1 fruit fly cellular context compared by ENCODE assay signal in genomic region chr3R:9740713-9741112, dm6.
TF ChIP-seq lines count a peak whose summit lies in the region.

Gene Pnn (plus strand): TSS chr3R:9740899.

TF ChIP-seq in whole organism, embryonic, 481 proteins besides CTCF, POLR2A, EP300 and RAD21 (continued from another document and continues in another):
- TF ChIP-seq twi (tag; optimal IDR thresholded peaks at IDR 0.05; lab: Kevin White, UChicago) (no peak), CG4424 (GFP tag; optimal IDR thresholded peaks at IDR 0.05; lab: Kevin White, UChicago) (no peak), Med (GFP tag; lab: Kevin White, UChicago) (peak; percentile 56), ranshi (GFP tag; IDR thresholded peaks at IDR 0.05; lab: Robert Waterston, UW) (no peak), Kr (GFP tag; optimal IDR thresholded peaks at IDR 0.05; lab: Kevin White, UChicago) (no peak), chinmo (GFP tag; IDR thresholded peaks at IDR 0.05; lab: Robert Waterston, UW; ENCODE audit: partially characterized antibody) (peak; percentile 61; the same call in 1 of the 4 replicates), Hr78 (GFP tag; optimal IDR thresholded peaks at IDR 0.05; lab: Kevin White, UChicago) (no peak), ttk (GFP tag; IDR thresholded peaks at IDR 0.05; lab: Robert Waterston, UW) (no peak), CG9437 (GFP tag; optimal IDR thresholded peaks at IDR 0.05; lab: Kevin White, UChicago) (peak; percentile 22), cas (GFP tag; IDR thresholded peaks at IDR 0.05; lab: Robert Waterston, UW) (no peak), CG17186 (GFP tag; optimal IDR thresholded peaks at IDR 0.05; lab: Kevin White, UChicago) (no peak), CG30020 (tag; optimal IDR thresholded peaks at IDR 0.05; lab: Kevin White, UChicago) (peak; percentile 63), Ets97D (GFP tag; optimal IDR thresholded peaks at IDR 0.05; lab: Kevin White, UChicago) (no peak), Sry-δ (GFP tag; optimal IDR thresholded peaks at IDR 0.05; lab: Kevin White, UChicago) (peak; percentile 83), CG6272 (GFP tag; IDR thresholded peaks at IDR 0.05; lab: Robert Waterston, UW) (no peak), zen (tag; optimal IDR thresholded peaks at IDR 0.05; lab: Kevin White, UChicago) (peak; percentile 39), sqz (GFP tag; optimal IDR thresholded peaks at IDR 0.05; lab: Kevin White, UChicago) (peak; percentile 65), CG11560 (tag; IDR thresholded peaks at IDR 0.05; lab: Robert Waterston, UW) (no peak), CG15696 (tag; optimal IDR thresholded peaks at IDR 0.05; lab: Kevin White, UChicago) (no peak), Bgb (GFP tag; IDR thresholded peaks at IDR 0.05; lab: Robert Waterston, UW; ENCODE audit: partially characterized antibody) (peak; percentile 92), crol (GFP tag; IDR thresholded peaks at IDR 0.05; lab: Robert Waterston, UW) (no peak), CG16863 (GFP tag; optimal IDR thresholded peaks at IDR 0.05; lab: Kevin White, UChicago) (no peak), Dip2 (GFP tag; IDR thresholded peaks at IDR 0.05; lab: Robert Waterston, UW) (no peak), CG12659 (GFP tag; optimal IDR thresholded peaks at IDR 0.05; lab: Kevin White, UChicago) (peak; percentile 30), CG2889 (GFP tag; IDR thresholded peaks at IDR 0.05; lab: Robert Waterston, UW) (no peak), abd-A (tag; optimal IDR thresholded peaks at IDR 0.05; lab: Kevin White, UChicago) (peak; percentile 64), klu (GFP tag; IDR thresholded peaks at IDR 0.05; lab: Robert Waterston, UW) (no peak), CG2120 (GFP tag; optimal IDR thresholded peaks at IDR 0.05; lab: Kevin White, UChicago) (peak; percentile 16), CG11398 (GFP tag; optimal IDR thresholded peaks at IDR 0.05; lab: Kevin White, UChicago) (no peak), trem (tag; optimal IDR thresholded peaks at IDR 0.05; lab: Kevin White, UChicago) (peak; percentile 67), CG17568 (GFP tag; optimal IDR thresholded peaks at IDR 0.05; lab: Kevin White, UChicago) (no peak), CG7372 (GFP tag; IDR thresholded peaks at IDR 0.05; lab: Robert Waterston, UW) (no peak), CG17829 (tag; optimal IDR thresholded peaks at IDR 0.05; lab: Kevin White, UChicago) (peak; percentile 24), Opbp (GFP tag; IDR thresholded peaks at IDR 0.05; lab: Robert Waterston, UW; ENCODE audit: partially characterized antibody) (peak; percentile 94), BEAF-32 (GFP tag; optimal IDR thresholded peaks at IDR 0.05; lab: Kevin White, UChicago) (peak; percentile 84), seq (GFP tag; IDR thresholded peaks at IDR 0.05; lab: Robert Waterston, UW) (no peak), CG10147 (GFP tag; optimal IDR thresholded peaks at IDR 0.05; lab: Kevin White, UChicago) (no peak), E2f2 (GFP tag; IDR thresholded peaks at IDR 0.05; lab: Robert Waterston, UW) (peak; percentile 29; the same call in 1 of the 2 replicates), NC2β (GFP tag; optimal IDR thresholded peaks at IDR 0.05; lab: Kevin White, UChicago) (no peak), sug (tag; optimal IDR thresholded peaks at IDR 0.05; lab: Kevin White, UChicago) (peak; percentile 10), ab (GFP tag; optimal IDR thresholded peaks at IDR 0.05; lab: Kevin White, UChicago) (no peak), sna (GFP tag; IDR thresholded peaks at IDR 0.05; lab: Robert Waterston, UW; ENCODE audit: partially characterized antibody) (peak; percentile 87), C15 (GFP tag; IDR thresholded peaks at IDR 0.05; lab: Robert Waterston, UW) (no peak), tna (GFP tag; IDR thresholded peaks at IDR 0.05; lab: Robert Waterston, UW; ENCODE audit: partially characterized antibody) (peak; percentile 77), NfI (GFP tag; optimal IDR thresholded peaks at IDR 0.05; lab: Kevin White, UChicago) (no peak), Dbx (GFP tag; IDR thresholded peaks at IDR 0.05; lab: Robert Waterston, UW) (no peak), CG16813 (GFP tag; IDR thresholded peaks at IDR 0.05; lab: Robert Waterston, UW; ENCODE audit: partially characterized antibody) (peak; percentile 92), Nf-YC (tag; optimal IDR thresholded peaks at IDR 0.05; lab: Kevin White, UChicago) (peak; percentile 32), CG10267 (tag; optimal IDR thresholded peaks at IDR 0.05; lab: Kevin White, UChicago) (peak; percentile 40), gt (GFP tag; IDR thresholded peaks at IDR 0.05; lab: Robert Waterston, UW) (no peak), CG18262 (tag; optimal IDR thresholded peaks at IDR 0.05; lab: Kevin White, UChicago) (peak; percentile 17), CG10654 (GFP tag; optimal IDR thresholded peaks at IDR 0.05; lab: Kevin White, UChicago) (no peak), CG2712 (tag; optimal IDR thresholded peaks at IDR 0.05; lab: Kevin White, UChicago) (peak; percentile 42), Hr39 (optimal IDR thresholded peaks at IDR 0.05; lab: Kevin White, UChicago) (no peak), hbn (GFP tag; IDR thresholded peaks at IDR 0.05; lab: Robert Waterston, UW; ENCODE audit: partially characterized antibody) (peak; percentile 87), CG18599 (GFP tag; optimal IDR thresholded peaks at IDR 0.05; lab: Kevin White, UChicago) (no peak), CG4730 (GFP tag; IDR thresholded peaks at IDR 0.05; lab: Robert Waterston, UW) (no peak), knrl (GFP tag; IDR thresholded peaks at IDR 0.05; lab: Robert Waterston, UW; ENCODE audit: partially characterized antibody) (peak; percentile 92), yki (optimal IDR thresholded peaks at IDR 0.05; lab: Kevin White, UChicago) (no peak), CG1529 (GFP tag; optimal IDR thresholded peaks at IDR 0.05; lab: Kevin White, UChicago) (no peak), Atf6 (GFP tag; IDR thresholded peaks at IDR 0.05; lab: Robert Waterston, UW) (no peak), CG12219 (GFP tag; optimal IDR thresholded peaks at IDR 0.05; lab: Kevin White, UChicago) (no peak), vfl (GFP tag; optimal IDR thresholded peaks at IDR 0.05; lab: Kevin White, UChicago) (no peak), D19B (GFP tag; optimal IDR thresholded peaks at IDR 0.05; lab: Kevin White, UChicago) (no peak), sisA (GFP tag; IDR thresholded peaks at IDR 0.05; lab: Robert Waterston, UW) (no peak), CG4617 (GFP tag; optimal IDR thresholded peaks at IDR 0.05; lab: Kevin White, UChicago; ENCODE audit: borderline replicate concordance) (peak; percentile 77), lbe (GFP tag; optimal IDR thresholded peaks at IDR 0.05; lab: Kevin White, UChicago) (no peak), CG6689 (GFP tag; IDR thresholded peaks at IDR 0.05; lab: Robert Waterston, UW) (no peak), CG12104 (GFP tag; optimal IDR thresholded peaks at IDR 0.05; lab: Kevin White, UChicago) (no peak), eyg (GFP tag; optimal IDR thresholded peaks at IDR 0.05; lab: Kevin White, UChicago) (no peak), CG30431 (GFP tag; optimal IDR thresholded peaks at IDR 0.05; lab: Kevin White, UChicago) (no peak), gsb-n (tag; optimal IDR thresholded peaks at IDR 0.05; lab: Kevin White, UChicago) (no peak), CG32772 (GFP tag; IDR thresholded peaks at IDR 0.05; lab: Robert Waterston, UW) (no peak), crp (GFP tag; optimal IDR thresholded peaks at IDR 0.05; lab: Kevin White, UChicago) (no peak), vnd (GFP tag; IDR thresholded peaks at IDR 0.05; lab: Robert Waterston, UW; ENCODE audit: partially characterized antibody) (peak; percentile 90), CG1024 (GFP tag; IDR thresholded peaks at IDR 0.05; lab: Robert Waterston, UW) (no peak), Dref (GFP tag; IDR thresholded peaks at IDR 0.05; lab: Robert Waterston, UW) (peak; percentile 81), CG3995 (GFP tag; optimal IDR thresholded peaks at IDR 0.05; lab: Kevin White, UChicago) (peak; percentile 95), HLH54F (GFP tag; optimal IDR thresholded peaks at IDR 0.05; lab: Kevin White, UChicago) (no peak), CG7786 (GFP tag; optimal IDR thresholded peaks at IDR 0.05; lab: Kevin White, UChicago) (no peak), CG34224 (GFP tag; IDR thresholded peaks at IDR 0.05; lab: Robert Waterston, UW; ENCODE audit: partially characterized antibody) (peak; percentile 88), YL-1 (GFP tag; optimal IDR thresholded peaks at IDR 0.05; lab: Kevin White, UChicago) (peak; percentile 21), rib (GFP tag; IDR thresholded peaks at IDR 0.05; lab: Robert Waterston, UW) (no peak), aop (GFP tag; IDR thresholded peaks at IDR 0.05; lab: Robert Waterston, UW) (no peak), Ptx1 (GFP tag; IDR thresholded peaks at IDR 0.05; lab: Robert Waterston, UW) (no peak), Doc3 (GFP tag; IDR thresholded peaks at IDR 0.05; lab: Robert Waterston, UW; ENCODE audit: partially characterized antibody) (peak; percentile 86), hb (GFP tag; IDR thresholded peaks at IDR 0.05; lab: Robert Waterston, UW; ENCODE audit: partially characterized antibody) (peak; percentile 86), CG14710 (tag; optimal IDR thresholded peaks at IDR 0.05; lab: Kevin White, UChicago) (peak; percentile 59), Oli (tag; optimal IDR thresholded peaks at IDR 0.05; lab: Kevin White, UChicago) (no peak), Sry-β (GFP tag; optimal IDR thresholded peaks at IDR 0.05; lab: Kevin White, UChicago) (peak; percentile 48), phol (tag; optimal IDR thresholded peaks at IDR 0.05; lab: Kevin White, UChicago) (peak; percentile 21), eve (GFP tag; optimal IDR thresholded peaks at IDR 0.05; lab: Kevin White, UChicago) (no peak), D (optimal IDR thresholded peaks at IDR 0.05; lab: Kevin White, UChicago) (no peak), D (GFP tag; optimal IDR thresholded peaks at IDR 0.05; lab: Kevin White, UChicago) (peak; percentile 16), Bdp1 (GFP tag; optimal IDR thresholded peaks at IDR 0.05; lab: Kevin White, UChicago) (no peak), ato (GFP tag; IDR thresholded peaks at IDR 0.05; lab: Robert Waterston, UW; ENCODE audit: partially characterized antibody) (peak; percentile 81; the same call in 1 of the 2 replicates), CG31388 (GFP tag; optimal IDR thresholded peaks at IDR 0.05; lab: Kevin White, UChicago) (no peak), sens (GFP tag; lab: Kevin White, UChicago) (peak; percentile 35), CG11247 (GFP tag; IDR thresholded peaks at IDR 0.05; lab: Robert Waterston, UW) (no peak), Oaz (GFP tag; IDR thresholded peaks at IDR 0.05; lab: Robert Waterston, UW) (no peak), MESR4 (GFP tag; optimal IDR thresholded peaks at IDR 0.05; lab: Kevin White, UChicago) (peak; percentile 75), schlank (tag; optimal IDR thresholded peaks at IDR 0.05; lab: Kevin White, UChicago) (no peak), row (GFP tag; IDR thresholded peaks at IDR 0.05; lab: Robert Waterston, UW) (peak; percentile 84), Poxn (GFP tag; IDR thresholded peaks at IDR 0.05; lab: Robert Waterston, UW) (no peak), CG7745 (tag; optimal IDR thresholded peaks at IDR 0.05; lab: Kevin White, UChicago) (peak; percentile 44), NFAT (GFP tag; IDR thresholded peaks at IDR 0.05; lab: Robert Waterston, UW) (peak; percentile 30; the same call in 1 of the 2 replicates), nerfin-2 (GFP tag; IDR thresholded peaks at IDR 0.05; lab: Robert Waterston, UW; ENCODE audit: partially characterized antibody) (peak; percentile 69), amos (GFP tag; IDR thresholded peaks at IDR 0.05; lab: Robert Waterston, UW; ENCODE audit: partially characterized antibody) (peak; percentile 93), bbx (GFP tag; IDR thresholded peaks at IDR 0.05; lab: Robert Waterston, UW; ENCODE audit: partially characterized antibody) (peak; percentile 88), unc-4 (GFP tag; IDR thresholded peaks at IDR 0.05; lab: Robert Waterston, UW; ENCODE audit: partially characterized antibody) (peak; percentile 90), CG7963 (GFP tag; IDR thresholded peaks at IDR 0.05; lab: Robert Waterston, UW; ENCODE audit: partially characterized antibody) (peak; percentile 87), CG10366 (GFP tag; IDR thresholded peaks at IDR 0.05; lab: Robert Waterston, UW) (no peak), sc (optimal IDR thresholded peaks at IDR 0.05; lab: Kevin White, UChicago) (no peak), sc (GFP tag; optimal IDR thresholded peaks at IDR 0.05; lab: Kevin White, UChicago) (no peak), CG8924 (tag; optimal IDR thresholded peaks at IDR 0.05; lab: Kevin White, UChicago) (peak; percentile 52), CG13894 (tag; optimal IDR thresholded peaks at IDR 0.05; lab: Kevin White, UChicago) (peak; percentile 77), al (GFP tag; IDR thresholded peaks at IDR 0.05; lab: Robert Waterston, UW) (0 out of 2 replicates have a peak, but pooled peaks have one; percentile 6), CG13424 (tag; optimal IDR thresholded peaks at IDR 0.05; lab: Kevin White, UChicago) (no peak), ase (GFP tag; IDR thresholded peaks at IDR 0.05; lab: Robert Waterston, UW) (no peak), CG32532 (GFP tag; IDR thresholded peaks at IDR 0.05; lab: Robert Waterston, UW) (no peak), pum (GFP tag; optimal IDR thresholded peaks at IDR 0.05; lab: Kevin White, UChicago) (no peak), B-H2 (GFP tag; optimal IDR thresholded peaks at IDR 0.05; lab: Kevin White, UChicago) (peak; percentile 21), esg (GFP tag; conservative IDR thresholded peaks at IDR 0.05; lab: Robert Waterston, UW) (no peak), CG12391 (tag; optimal IDR thresholded peaks at IDR 0.05; lab: Kevin White, UChicago) (peak; percentile 49), Lhr (GFP tag; optimal IDR thresholded peaks at IDR 0.05; lab: Kevin White, UChicago) (no peak), Sox100B (GFP tag; optimal IDR thresholded peaks at IDR 0.05; lab: Kevin White, UChicago) (peak; percentile 6), CG13296 (GFP tag; optimal IDR thresholded peaks at IDR 0.05; lab: Kevin White, UChicago) (no peak), CG9609 (GFP tag; optimal IDR thresholded peaks at IDR 0.05; lab: Kevin White, UChicago) (no peak), HmgZ (tag; optimal IDR thresholded peaks at IDR 0.05; lab: Kevin White, UChicago) (peak; percentile 21), ap (GFP tag; IDR thresholded peaks at IDR 0.05; lab: Robert Waterston, UW) (no peak), Hand (GFP tag; optimal IDR thresholded peaks at IDR 0.05; lab: Kevin White, UChicago) (no peak), insv (GFP tag; optimal IDR thresholded peaks at IDR 0.05; lab: Kevin White, UChicago) (no peak), tio (GFP tag; optimal IDR thresholded peaks at IDR 0.05; lab: Kevin White, UChicago) (no peak), cad (GFP tag; optimal IDR thresholded peaks at IDR 0.05; lab: Kevin White, UChicago) (peak; percentile 30)
